Fruit fly (Drosophila melanogaster) whole organism: Measurements from ENCODE around the gene CG17377.

Source experiments
- CG8478 ChIP-seq: fragments of >200 bp; optimal IDR thresholded peaks from 2 replicates; lab custom pipeline; 2018; ENCODE audit warnings: inconsistent platforms
- Dll ChIP-seq: fragments of >200 bp; optimal IDR thresholded peaks from 2 replicates; lab custom pipeline; 2017
- EcR ChIP-seq, 2 experiments: fragments of >200 bp; optimal IDR thresholded peaks; 2 replicates each; lab custom pipeline; 2017; ENCODE audit warnings: missing biosample characterization in 2 of 2, missing genetic modification characterization in 2 of 2, missing genetic modification reagents in 2 of 2

- TF ChIP-seq CG8478 (lab: Kevin White, UChicago) (peak; percentile 36), EcR (GFP tag; optimal IDR thresholded peaks at IDR 0.05; lab: Kevin White, UChicago) (peak; percentile 76 to 79), Dll (peak; percentile 91)
Measured at dm6 chr2L:6787029-6787972, 15.3 kb downstream of the CG17377 start.
